Worm (Caenorhabditis elegans) whole organism, early embryonic: ENCODE results near the gene tsp-5.
"Not testable (repeated sequence)": the region's sequence is repeated elsewhere in the genome, so short reads cannot be mapped to it uniquely, and the experiment has no call there.

ENCODE experiments used
- B0310.2 ChIP-seq: sonication (generic microtip); optimal IDR thresholded peaks from 2 replicates; lab custom pipeline; 2016; ENCODE audit warnings: mild to moderate bottlenecking, missing genetic modification characterization, missing compliant biosample characterization
- F13C5.2 ChIP-seq: sonication (generic microtip); optimal IDR thresholded peaks from 2 replicates; lab custom pipeline; 2017; ENCODE audit warnings: mild to moderate bottlenecking, missing genetic modification characterization, inconsistent platforms, missing compliant biosample characterization
- aly-1 ChIP-seq: sonication (generic microtip); optimal IDR thresholded peaks from 2 replicates; lab custom pipeline; 2016; ENCODE audit warnings: missing genetic modification characterization, missing compliant biosample characterization
- ama-1 ChIP-seq: fragments of 150-350 bp; optimal IDR thresholded peaks from 2 replicates; lab custom pipeline; 2014
- ceh-13 ChIP-seq: fragments of 200-800 bp; sonication (Bioruptor generic); optimal IDR thresholded peaks from 2 replicates; lab custom pipeline; 2018; ENCODE audit warnings: mild to moderate bottlenecking, missing genetic modification characterization, missing compliant biosample characterization
- ceh-36 ChIP-seq: sonication (generic microtip); optimal IDR thresholded peaks from 2 replicates; lab custom pipeline; 2016; ENCODE audit warnings: missing genetic modification characterization, inconsistent platforms, missing compliant biosample characterization
- ets-7 ChIP-seq: sonication (generic microtip); optimal IDR thresholded peaks from 2 replicates; lab custom pipeline; 2016; ENCODE audit warnings: missing genotype, missing genetic modification characterization, missing compliant biosample characterization
- flt-1 ChIP-seq: fragments of 200-800 bp; sonication (Bioruptor generic); IDR thresholded peaks from 2 replicates; pipeline ENCODE4 v1.3.6; 2022; ENCODE audit warnings: missing genetic modification characterization, missing compliant biosample characterization
- hmbx-1 ChIP-seq: sonication (generic microtip); optimal IDR thresholded peaks from 2 replicates; lab custom pipeline; 2016; ENCODE audit warnings: mild to moderate bottlenecking, missing genetic modification characterization, missing compliant biosample characterization
- hmg-4 ChIP-seq: fragments of 200-800 bp; sonication (Bioruptor generic); optimal IDR thresholded peaks from 2 replicates; lab custom pipeline; 2018; ENCODE audit warnings: mild to moderate bottlenecking, missing genetic modification characterization, missing compliant biosample characterization
- hnd-1 ChIP-seq: sonication (generic microtip); optimal IDR thresholded peaks from 2 replicates; lab custom pipeline; 2016; ENCODE audit warnings: missing genetic modification characterization, missing compliant biosample characterization
- pes-1 ChIP-seq: fragments of 200-800 bp; sonication (Bioruptor generic); IDR thresholded peaks from 2 replicates; pipeline ENCODE4 v1.3.6; 2022; ENCODE audit warnings: missing genetic modification reagents, missing genetic modification characterization, missing compliant biosample characterization
- scrt-1 ChIP-seq: fragments of 200-800 bp; sonication (Bioruptor generic); IDR thresholded peaks from 2 replicates; pipeline ENCODE4 v1.3.6; 2022; ENCODE audit warnings: missing genetic modification characterization, missing compliant biosample characterization
- sea-1 ChIP-seq: fragments of 200-800 bp; sonication (Bioruptor generic); conservative IDR thresholded peaks from 2 replicates; pipeline ENCODE4 v1.3.6; 2022; ENCODE audit warnings: missing genetic modification characterization, missing compliant biosample characterization
- tbx-11 ChIP-seq: fragments of 200-800 bp; sonication (Bioruptor generic); IDR thresholded peaks from 2 replicates; pipeline ENCODE4 v1.3.6; 2022; ENCODE audit warnings: missing genetic modification characterization, missing compliant biosample characterization
- tbx-37 ChIP-seq: fragments of 200-800 bp; sonication (Bioruptor generic); conservative IDR thresholded peaks from 2 replicates; pipeline ENCODE4 v1.3.6; 2022; ENCODE audit warnings: missing genetic modification reagents, missing genetic modification characterization, missing compliant biosample characterization
- tra-4 ChIP-seq: sonication (generic microtip); optimal IDR thresholded peaks from 2 replicates; lab custom pipeline; 2017; ENCODE audit warnings: missing genetic modification characterization, missing compliant biosample characterization

tsp-5 gene

ce11 chrIV:13588544-13589043 lies 3.0 kb downstream of the tsp-5 start, which contains the start of gene sru-9:
Gene sru-9 (plus strand): TSS chrIV:13588993.
- not testable (repeated sequence) for TF ChIP-seq tbx-37 (GFP tag; lab: Robert Waterston, UW); pes-1; hnd-1 (tag; lab: Kevin White, UChicago)

ce11 chrIV:13587175-13587574 lies 4.4 kb downstream of the tsp-5 start, which contains the start of gene Y45F10B.12:
Gene Y45F10B.12 (plus strand): TSS chrIV:13587475.
- TF ChIP-seq hnd-1 (tag; lab: Kevin White, UChicago) = no peak
- TF ChIP-seq sea-1 (GFP tag; lab: Robert Waterston, UW) = no peak
- TF ChIP-seq scrt-1 (GFP tag; lab: Robert Waterston, UW) = no peak
- TF ChIP-seq tbx-11 (GFP tag; lab: Robert Waterston, UW) = no peak

- TF ChIP-seq sea-1 (GFP tag; lab: Robert Waterston, UW) (no peak), B0310.2 (tag; lab: Kevin White, UChicago) (no peak), tbx-11 (GFP tag; lab: Robert Waterston, UW) (no peak), flt-1 (GFP tag; lab: Robert Waterston, UW) (no peak), hmbx-1 (tag; lab: Kevin White, UChicago) (no peak), tra-4 (tag; lab: Kevin White, UChicago) (no peak), ama-1 (lab: Kevin White, UChicago) (no peak), tbx-37 (GFP tag; lab: Robert Waterston, UW) (no peak), F13C5.2 (tag; lab: Kevin White, UChicago) (no peak), ceh-13 (no peak)
Observed at ce11 chrIV:13584646-13585045, 6.9 kb downstream of the tsp-5 start, which contains the start of gene sru-11. Gene sru-11 (plus strand): TSS chrIV:13584946.

ce11 chrIV:13582909-13583308 lies 8.6 kb downstream of the tsp-5 start, which contains the start of gene sru-12:
Gene sru-12 (plus strand): TSS chrIV:13583209.
- TF ChIP-seq ama-1 (lab: Kevin White, UChicago) = no peak

ce11 chrIV:13578953-13579352 lies 12.6 kb downstream of the tsp-5 start, which contains the start of gene sru-16:
Gene sru-16 (plus strand): TSS chrIV:13579253.
- TF ChIP-seq pes-1; tbx-37 (GFP tag; lab: Robert Waterston, UW); ceh-13: not testable (repeated sequence)

ce11 chrIV:13578174-13578573 lies 13.4 kb downstream of the tsp-5 start, which contains the start of gene Y45F10B.8:
Gene Y45F10B.8 (minus strand): TSS chrIV:13578274.
- TF ChIP-seq sea-1, scrt-1, tbx-11 (GFP tag; lab: Robert Waterston, UW): not testable (repeated sequence)

ce11 chrIV:13575673-13576072 lies 15.9 kb downstream of the tsp-5 start:
- no peak for TF ChIP-seq F13C5.2 (tag; lab: Kevin White, UChicago)
- no peak for TF ChIP-seq tbx-37 (GFP tag; lab: Robert Waterston, UW)
- no peak for TF ChIP-seq scrt-1 (GFP tag; lab: Robert Waterston, UW)
- no peak for TF ChIP-seq hmg-4 (GFP tag; lab: Kevin White, UChicago)
- no peak for TF ChIP-seq aly-1 (tag; lab: Kevin White, UChicago)
- no peak for TF ChIP-seq hmbx-1 (tag; lab: Kevin White, UChicago)
- TF ChIP-seq ceh-36 (tag; lab: Kevin White, UChicago) = no peak
- TF ChIP-seq flt-1 (GFP tag; lab: Robert Waterston, UW) = no peak
- TF ChIP-seq pes-1 = no peak
- TF ChIP-seq B0310.2 (tag; lab: Kevin White, UChicago) = no peak
- no peak for TF ChIP-seq ama-1 (lab: Kevin White, UChicago)
- no peak for TF ChIP-seq tra-4 (tag; lab: Kevin White, UChicago)
- TF ChIP-seq ets-7 = no peak
- no peak for TF ChIP-seq tbx-11 (GFP tag; lab: Robert Waterston, UW)
- no peak for TF ChIP-seq hnd-1 (tag; lab: Kevin White, UChicago)
- TF ChIP-seq ceh-13 = no peak
- TF ChIP-seq sea-1 (GFP tag; lab: Robert Waterston, UW) = no peak

- TF ChIP-seq ceh-13 (no peak), B0310.2 (tag; lab: Kevin White, UChicago) (no peak), tbx-11 (GFP tag; lab: Robert Waterston, UW) (no peak), aly-1 (tag; lab: Kevin White, UChicago) (no peak), ets-7 (no peak), scrt-1 (GFP tag; lab: Robert Waterston, UW) (no peak), ama-1 (lab: Kevin White, UChicago) (no peak), hnd-1 (tag; lab: Kevin White, UChicago) (no peak), flt-1 (GFP tag; lab: Robert Waterston, UW) (no peak)
Observed at ce11 chrIV:13574733-13575132, 16.8 kb downstream of the tsp-5 start, which contains the start of gene srd-10. Gene srd-10 (plus strand): TSS chrIV:13575033.

ce11 chrIV:13564284-13564683 lies 27.3 kb downstream of the tsp-5 start:
- TF ChIP-seq ama-1 (lab: Kevin White, UChicago) (no peak), ets-7 (no peak), aly-1 (tag; lab: Kevin White, UChicago) (no peak), flt-1 (GFP tag; lab: Robert Waterston, UW) (no peak), ceh-13 (no peak), tbx-37 (GFP tag; lab: Robert Waterston, UW) (no peak), hmbx-1 (tag; lab: Kevin White, UChicago) (no peak), F13C5.2 (tag; lab: Kevin White, UChicago) (no peak), hmg-4 (GFP tag; lab: Kevin White, UChicago) (no peak), sea-1 (GFP tag; lab: Robert Waterston, UW) (no peak), tra-4 (tag; lab: Kevin White, UChicago) (no peak), ceh-36 (tag; lab: Kevin White, UChicago) (no peak)
